Fruit fly (Drosophila melanogaster) whole organism, embryonic: ENCODE measurements around the gene CG42718.

ENCODE experiments used
- B-H1 ChIP-seq: fragments of 200-800 bp; sonication (Bioruptor generic); IDR thresholded peaks from 3 replicates; pipeline ENCODE4 v1.3.6; 2022; ENCODE audit warnings: missing biosample characterization, missing genetic modification characterization
- B-H2 ChIP-seq: fragments of 200-800 bp; sonication (Bioruptor generic); optimal IDR thresholded peaks from 2 replicates; lab custom pipeline; 2018; ENCODE audit warnings: missing biosample characterization, mild to moderate bottlenecking, missing genetic modification characterization
- Blimp-1 ChIP-seq: fragments of 200-800 bp; sonication (Bioruptor generic); optimal IDR thresholded peaks from 3 replicates; lab custom pipeline; 2018; ENCODE audit warnings: missing biosample characterization, missing genetic modification characterization, mild to moderate bottlenecking, moderate library complexity, missing genetic modification reagents
- CG12391 ChIP-seq: fragments of 200-800 bp; sonication (Bioruptor generic); optimal IDR thresholded peaks from 3 replicates; lab custom pipeline; 2018; ENCODE audit warnings: missing biosample characterization, mild to moderate bottlenecking, missing genetic modification characterization, moderate library complexity
- CG2120 ChIP-seq: fragments of 200-800 bp; sonication (Bioruptor generic); optimal IDR thresholded peaks from 3 replicates; lab custom pipeline; 2016; ENCODE audit warnings: missing biosample characterization, missing genetic modification characterization
- CG2889 ChIP-seq: fragments of 200-800 bp; sonication (Bioruptor generic); IDR thresholded peaks from 3 replicates; pipeline ENCODE4 v1.3.6; 2022; ENCODE audit warnings: missing biosample characterization, missing genetic modification characterization
- Dfd ChIP-seq, 2 experiments: fragments of >200 bp; optimal IDR thresholded peaks; 2 replicates each; lab custom pipeline; 2017; ENCODE audit warnings: missing biosample characterization in 2 of 2, missing genetic modification characterization in 2 of 2
- Hey ChIP-seq: fragments of 200-800 bp; sonication (Bioruptor generic); optimal IDR thresholded peaks from 3 replicates; lab custom pipeline; 2018; ENCODE audit warnings: missing biosample characterization, mild to moderate bottlenecking, missing genetic modification characterization

dm6 chr3L:16339463-16339862 is 18.4 kb upstream of the CG42718 start:
- no peak for TF ChIP-seq CG12391 (tag; lab: Kevin White, UChicago)
- no peak for TF ChIP-seq B-H1 (GFP tag; lab: Robert Waterston, UW)
- TF ChIP-seq Hey (tag; lab: Kevin White, UChicago) = no peak
- TF ChIP-seq Blimp-1 = no peak
- TF ChIP-seq Dfd (GFP tag; optimal IDR thresholded peaks at IDR 0.05; lab: Kevin White, UChicago) = no peak
- no peak for TF ChIP-seq CG2889 (GFP tag; lab: Robert Waterston, UW)
- TF ChIP-seq B-H2 = no peak
- TF ChIP-seq CG2120 = no peak
